Worm (Caenorhabditis elegans) whole organism, L3 larva: ENCODE data around the gene C49C3.4.

Experiments used
- R02D3.7 ChIP-seq: fragments of 150-350 bp; optimal IDR thresholded peaks from 2 replicates; lab custom pipeline; 2014; ENCODE audit warnings: missing biosample characterization, missing genetic modification characterization
- aly-2 ChIP-seq: fragments of 150-350 bp; optimal IDR thresholded peaks from 2 replicates; lab custom pipeline; 2014; ENCODE audit warnings: missing biosample characterization, missing genetic modification characterization
- ama-1 ChIP-seq: fragments of 150-350 bp; optimal IDR thresholded peaks from 2 replicates; lab custom pipeline; 2018
- ceh-16 ChIP-seq: sonication (generic microtip); optimal IDR thresholded peaks from 2 replicates; lab custom pipeline; 2017; ENCODE audit warnings: missing biosample characterization, missing genetic modification characterization
- ceh-28 ChIP-seq: fragments of 150-350 bp; optimal IDR thresholded peaks from 2 replicates; lab custom pipeline; 2014; ENCODE audit warnings: missing biosample characterization, missing genetic modification reagents, missing genetic modification characterization
- ceh-9 ChIP-seq: sonication (generic microtip); optimal IDR thresholded peaks from 2 replicates; lab custom pipeline; 2018; ENCODE audit warnings: missing biosample characterization, missing genetic modification characterization
- daf-12 ChIP-seq: fragments of 150-350 bp; optimal IDR thresholded peaks from 2 replicates; lab custom pipeline; 2014; ENCODE audit warnings: missing biosample characterization, missing genetic modification reagents, missing genetic modification characterization
- egl-27 ChIP-seq: sonication (generic microtip); optimal IDR thresholded peaks from 4 replicates; lab custom pipeline; 2017; ENCODE audit warnings: missing biosample characterization, missing genetic modification reagents, missing genetic modification characterization
- egl-5 ChIP-seq: fragments of 150-350 bp; optimal IDR thresholded peaks from 2 replicates; lab custom pipeline; 2017; ENCODE audit warnings: missing biosample characterization, missing genetic modification reagents, missing genetic modification characterization, inconsistent platforms
- elt-1 ChIP-seq: fragments of 150-350 bp; optimal IDR thresholded peaks from 2 replicates; lab custom pipeline; 2014; ENCODE audit warnings: missing biosample characterization, missing genetic modification characterization
- elt-2 ChIP-seq: sonication (generic microtip); optimal IDR thresholded peaks from 2 replicates; lab custom pipeline; 2016; ENCODE audit warnings: missing genetic modification reagents, mild to moderate bottlenecking, missing genetic modification characterization, missing compliant biosample characterization
- fkh-10 ChIP-seq: sonication (generic microtip); optimal IDR thresholded peaks from 2 replicates; lab custom pipeline; 2017; ENCODE audit warnings: missing biosample characterization, missing genetic modification reagents, missing genetic modification characterization
- fkh-2 ChIP-seq: fragments of 150-350 bp; optimal IDR thresholded peaks from 2 replicates; lab custom pipeline; 2014; ENCODE audit warnings: missing biosample characterization, missing genetic modification reagents, missing genetic modification characterization
- hmg-11 ChIP-seq: sonication (generic microtip); optimal IDR thresholded peaks from 2 replicates; lab custom pipeline; 2016; ENCODE audit warnings: missing genetic modification characterization, missing compliant biosample characterization
- lin-15B ChIP-seq: fragments of 150-350 bp; optimal IDR thresholded peaks from 2 replicates; lab custom pipeline; 2014; ENCODE audit warnings: missing biosample characterization, missing genetic modification characterization
- lin-39 ChIP-seq: fragments of 150-350 bp; optimal IDR thresholded peaks from 2 replicates; lab custom pipeline; 2018; ENCODE audit warnings: missing biosample characterization, missing genetic modification reagents, missing genetic modification characterization
- mdl-1 ChIP-seq: fragments of 150-350 bp; optimal IDR thresholded peaks from 2 replicates; lab custom pipeline; 2014; ENCODE audit warnings: missing biosample characterization, missing genetic modification characterization
- nfya-1 ChIP-seq: sonication (generic microtip); optimal IDR thresholded peaks from 2 replicates; lab custom pipeline; 2017; ENCODE audit warnings: missing genetic modification characterization, mild to moderate bottlenecking, missing compliant biosample characterization, antibody characterized with exemption, moderate library complexity; ENCODE audit not compliant: insufficient read depth
- nhr-11 ChIP-seq: fragments of 150-350 bp; optimal IDR thresholded peaks from 2 replicates; lab custom pipeline; 2014; ENCODE audit warnings: missing biosample characterization, missing genetic modification characterization
- nhr-12 ChIP-seq: fragments of 150-350 bp; optimal IDR thresholded peaks from 2 replicates; lab custom pipeline; 2014; ENCODE audit warnings: missing biosample characterization, missing genetic modification characterization
- nhr-237 ChIP-seq: fragments of 150-350 bp; optimal IDR thresholded peaks from 2 replicates; lab custom pipeline; 2014; ENCODE audit warnings: missing biosample characterization, missing genetic modification characterization
- nhr-28 ChIP-seq: fragments of 150-350 bp; optimal IDR thresholded peaks from 2 replicates; lab custom pipeline; 2014; ENCODE audit warnings: missing biosample characterization, missing genetic modification characterization
- nhr-67 ChIP-seq: fragments of 150-350 bp; optimal IDR thresholded peaks from 2 replicates; lab custom pipeline; 2014; ENCODE audit warnings: missing biosample characterization, missing genetic modification characterization
- nhr-76 ChIP-seq: fragments of 150-350 bp; sonication (generic microtip); optimal IDR thresholded peaks from 5 replicates; lab custom pipeline; 2014; ENCODE audit warnings: missing biosample characterization, missing genetic modification characterization
- nhr-77 ChIP-seq: fragments of 150-350 bp; optimal IDR thresholded peaks from 2 replicates; lab custom pipeline; 2014; ENCODE audit warnings: missing biosample characterization, missing genetic modification characterization
- pha-4 ChIP-seq: fragments of 150-350 bp; optimal IDR thresholded peaks from 2 replicates; lab custom pipeline; 2014; ENCODE audit warnings: missing biosample characterization, missing genetic modification reagents, missing genetic modification characterization
- pqm-1 ChIP-seq: fragments of 150-350 bp; optimal IDR thresholded peaks from 2 replicates; lab custom pipeline; 2017; ENCODE audit warnings: missing biosample characterization, missing genetic modification characterization, inconsistent platforms
- skn-1 ChIP-seq: fragments of 150-350 bp; optimal IDR thresholded peaks from 2 replicates; lab custom pipeline; 2014; ENCODE audit warnings: missing biosample characterization, missing genetic modification characterization
- tbx-2 ChIP-seq: sonication (generic microtip); optimal IDR thresholded peaks from 2 replicates; lab custom pipeline; 2016; ENCODE audit warnings: mild to moderate bottlenecking, missing genetic modification characterization, missing compliant biosample characterization
- unc-39 ChIP-seq: sonication (generic microtip); optimal IDR thresholded peaks from 4 replicates; lab custom pipeline; 2017; ENCODE audit warnings: missing biosample characterization, missing genetic modification characterization
- unc-62 ChIP-seq: fragments of 150-350 bp; sonication (generic microtip); optimal IDR thresholded peaks from 4 replicates; lab custom pipeline; 2014; ENCODE audit warnings: missing biosample characterization, missing genetic modification reagents, missing genetic modification characterization
- ztf-11 ChIP-seq: fragments of 150-350 bp; optimal IDR thresholded peaks from 2 replicates; lab custom pipeline; 2014; ENCODE audit warnings: missing biosample characterization, missing genetic modification characterization
- ztf-4 ChIP-seq: fragments of 150-350 bp; optimal IDR thresholded peaks from 2 replicates; lab custom pipeline; 2014; ENCODE audit warnings: missing biosample characterization, missing genetic modification characterization

C49C3.4 gene

ce11 chrIV:17320445-17320844 is at the start of gene C49C3.4:
C49C3.4 (plus strand) TSS chrIV:17320795.
- no peak for TF ChIP-seq lin-39
- no peak for TF ChIP-seq nhr-77 (tag; lab: Kevin White, UChicago)
- peak; percentile 20 for TF ChIP-seq pqm-1 (tag; lab: Kevin White, UChicago)
- TF ChIP-seq ceh-9 = no peak
- TF ChIP-seq elt-2 (tag; lab: Kevin White, UChicago) = peak; percentile 70
- TF ChIP-seq pha-4 (tag; lab: Kevin White, UChicago) = no peak
- TF ChIP-seq hmg-11 (tag; lab: Kevin White, UChicago) = no peak
- no peak for TF ChIP-seq lin-15B
- TF ChIP-seq fkh-10 (GFP tag; lab: Kevin White, UChicago) = no peak

- TF ChIP-seq lin-39 (no peak), egl-27 (tag; lab: Kevin White, UChicago) (no peak), R02D3.7 (tag; lab: Kevin White, UChicago) (no peak)
Measured at ce11 chrIV:17273602-17274110, 46.9 kb upstream of the C49C3.4 start, which contains the start of gene gln-5. gln-5 (minus strand) TSS chrIV:17273652.

ce11 chrIV:17275281-17275680 is 45.3 kb upstream of the C49C3.4 start, which contains the start of gene lhfp-4:
lhfp-4 (plus strand) TSS chrIV:17275581.
- TF ChIP-seq ztf-11 (no peak), nhr-28 (tag; lab: Kevin White, UChicago) (no peak), R02D3.7 (tag; lab: Kevin White, UChicago) (no peak), aly-2 (no peak), elt-1 (no peak), nhr-67 (tag; lab: Kevin White, UChicago) (no peak), nhr-11 (tag; lab: Kevin White, UChicago) (no peak), mdl-1 (tag; lab: Kevin White, UChicago) (no peak), ceh-9 (no peak), ztf-4 (tag; lab: Kevin White, UChicago) (no peak), elt-2 (tag; lab: Kevin White, UChicago) (no peak), nhr-237 (tag; lab: Kevin White, UChicago) (no peak), ceh-28 (tag; lab: Kevin White, UChicago) (no peak), fkh-2 (no peak), unc-39 (tag; lab: Kevin White, UChicago) (no peak), unc-62 (GFP tag; lab: Kevin White, UChicago) (no peak), skn-1 (tag; lab: Kevin White, UChicago) (no peak), egl-5 (tag; lab: Kevin White, UChicago) (no peak), pha-4 (tag; lab: Kevin White, UChicago) (no peak), tbx-2 (tag; lab: Kevin White, UChicago) (no peak)

- TF ChIP-seq ama-1 (lab: Kevin White, UChicago) = peak; percentile 14
- TF ChIP-seq nhr-12 (tag; lab: Kevin White, UChicago) = no peak
- TF ChIP-seq ceh-16 = no peak
- peak; percentile 19 for TF ChIP-seq hmg-11 (tag; lab: Kevin White, UChicago)
- TF ChIP-seq aly-2 = no peak
- TF ChIP-seq nfya-1 (tag; lab: Kevin White, UChicago) = peak; percentile 52
- TF ChIP-seq mdl-1 (tag; lab: Kevin White, UChicago) = no peak
- TF ChIP-seq lin-15B = no peak
- TF ChIP-seq unc-62 (GFP tag; lab: Kevin White, UChicago) = no peak
Measured at ce11 chrIV:17276705-17277458, 43.7 kb upstream of the C49C3.4 start, which contains the start of gene clec-196. clec-196 (plus strand) TSS chrIV:17276956.

ce11 chrIV:17277459-17278173 is 43.0 kb upstream of the C49C3.4 start:
- TF ChIP-seq ama-1 (lab: Kevin White, UChicago) (peak; percentile 10), ceh-9 (no peak), nhr-76 (tag; lab: Kevin White, UChicago) (no peak), ceh-28 (tag; lab: Kevin White, UChicago) (no peak), daf-12 (no peak), egl-27 (tag; lab: Kevin White, UChicago) (no peak), mdl-1 (tag; lab: Kevin White, UChicago) (no peak), tbx-2 (tag; lab: Kevin White, UChicago) (no peak)
